Worm (Caenorhabditis elegans) whole organism, L2 larva: Measurements from ENCODE around the gene T06A10.2.

ENCODE experiments used
- C34F6.9 ChIP-seq: fragments of 150-350 bp; optimal IDR thresholded peaks from 2 replicates; lab custom pipeline; 2014; ENCODE audit warnings: missing biosample characterization, missing genetic modification characterization
- F13H6.1 ChIP-seq: sonication (generic microtip); optimal IDR thresholded peaks from 2 replicates; lab custom pipeline; 2016; ENCODE audit warnings: missing genetic modification characterization, missing compliant biosample characterization
- R02D3.7 ChIP-seq: fragments of 150-350 bp; optimal IDR thresholded peaks from 2 replicates; lab custom pipeline; 2014; ENCODE audit warnings: missing biosample characterization, missing genetic modification characterization
- ZK546.5 ChIP-seq: sonication (generic microtip); optimal IDR thresholded peaks from 2 replicates; lab custom pipeline; 2017; ENCODE audit warnings: missing biosample characterization, missing genetic modification characterization
- alr-1 ChIP-seq: fragments of 150-350 bp; optimal IDR thresholded peaks from 2 replicates; lab custom pipeline; 2014; ENCODE audit warnings: missing biosample characterization, missing genetic modification characterization
- ama-1 ChIP-seq: fragments of 150-350 bp; optimal IDR thresholded peaks from 2 replicates; lab custom pipeline; 2018; ENCODE audit warnings: inconsistent platforms
- blmp-1 ChIP-seq: sonication (generic microtip); optimal IDR thresholded peaks from 2 replicates; lab custom pipeline; 2017; ENCODE audit warnings: missing genetic modification characterization, mild to moderate bottlenecking, missing compliant biosample characterization, antibody characterized with exemption, moderate library complexity; ENCODE audit not compliant: insufficient read depth
- ceh-82 ChIP-seq: fragments of 150-350 bp; optimal IDR thresholded peaks from 2 replicates; lab custom pipeline; 2014; ENCODE audit warnings: missing biosample characterization, missing genetic modification characterization
- crh-2 ChIP-seq: sonication (generic microtip); optimal IDR thresholded peaks from 2 replicates; lab custom pipeline; 2017; ENCODE audit warnings: missing biosample characterization, missing genetic modification characterization
- egl-27 ChIP-seq: sonication (generic microtip); optimal IDR thresholded peaks from 3 replicates; lab custom pipeline; 2017; ENCODE audit warnings: missing biosample characterization, missing genetic modification reagents, missing genetic modification characterization
- elt-3 ChIP-seq: sonication (generic microtip); optimal IDR thresholded peaks from 2 replicates; lab custom pipeline; 2017; ENCODE audit warnings: missing biosample characterization, missing genetic modification characterization
- fos-1 ChIP-seq: fragments of 150-350 bp; optimal IDR thresholded peaks from 2 replicates; lab custom pipeline; 2014; ENCODE audit warnings: missing biosample characterization, missing genetic modification characterization
- gmeb-1 ChIP-seq: fragments of 150-350 bp; optimal IDR thresholded peaks from 2 replicates; lab custom pipeline; 2014; ENCODE audit warnings: missing biosample characterization, missing genetic modification characterization
- lin-13 ChIP-seq: fragments of 150-350 bp; optimal IDR thresholded peaks from 2 replicates; lab custom pipeline; 2014; ENCODE audit warnings: missing biosample characterization, missing genetic modification reagents, missing genetic modification characterization
- lsy-2 ChIP-seq, 2 experiments: fragments of 150-350 bp in 1 of 2; sonication (generic microtip) in 1 of 2; optimal IDR thresholded peaks; 2 replicates each; lab custom pipeline; 2014 to 2017; ENCODE audit warnings: missing biosample characterization in 2 of 2, missing genetic modification characterization in 2 of 2
- mab-5 ChIP-seq: fragments of 150-350 bp; optimal IDR thresholded peaks from 2 replicates; lab custom pipeline; 2014; ENCODE audit warnings: missing biosample characterization, missing genetic modification characterization
- mbf-1 ChIP-seq: sonication (generic microtip); optimal IDR thresholded peaks from 2 replicates; lab custom pipeline; 2017; ENCODE audit warnings: missing biosample characterization, missing genetic modification characterization
- mdl-1 ChIP-seq, 2 experiments: fragments of 150-350 bp in 1 of 2; sonication (generic microtip) in 1 of 2; optimal IDR thresholded peaks; 2 replicates each; lab custom pipeline; 2017; ENCODE audit warnings: missing biosample characterization in 2 of 2, missing genetic modification characterization in 2 of 2
- nhr-10 ChIP-seq: sonication (generic microtip); optimal IDR thresholded peaks from 2 replicates; lab custom pipeline; 2017; ENCODE audit warnings: missing biosample characterization, missing genetic modification characterization
- nhr-11 ChIP-seq: fragments of 150-350 bp; optimal IDR thresholded peaks from 2 replicates; lab custom pipeline; 2014; ENCODE audit warnings: missing biosample characterization, missing genetic modification characterization
- nhr-12 ChIP-seq: fragments of 150-350 bp; optimal IDR thresholded peaks from 2 replicates; lab custom pipeline; 2014; ENCODE audit warnings: missing biosample characterization, missing genetic modification characterization
- nhr-23 ChIP-seq: fragments of 150-350 bp; optimal IDR thresholded peaks from 2 replicates; lab custom pipeline; 2014; ENCODE audit warnings: missing biosample characterization, missing genetic modification reagents, missing genetic modification characterization
- nhr-237 ChIP-seq: fragments of 150-350 bp; optimal IDR thresholded peaks from 2 replicates; lab custom pipeline; 2014; ENCODE audit warnings: missing biosample characterization, missing genetic modification characterization
- nhr-77 ChIP-seq: fragments of 150-350 bp; optimal IDR thresholded peaks from 2 replicates; lab custom pipeline; 2014; ENCODE audit warnings: missing biosample characterization, missing genetic modification characterization
- peb-1 ChIP-seq: fragments of 150-350 bp; optimal IDR thresholded peaks from 2 replicates; lab custom pipeline; 2014; ENCODE audit warnings: missing biosample characterization, missing genetic modification characterization
- skn-1 ChIP-seq: sonication (generic microtip); optimal IDR thresholded peaks from 2 replicates; lab custom pipeline; 2017; ENCODE audit warnings: missing biosample characterization, missing genetic modification characterization
- sma-3 ChIP-seq: sonication (generic microtip); optimal IDR thresholded peaks from 2 replicates; lab custom pipeline; 2016; ENCODE audit warnings: missing genetic modification reagents, missing genetic modification characterization, missing compliant biosample characterization
- sma-9 ChIP-seq, 2 experiments: fragments of 150-350 bp in 1 of 2; sonication (generic microtip) in 1 of 2; optimal IDR thresholded peaks; 2 replicates each; lab custom pipeline; 2014 to 2016; ENCODE audit warnings: missing genetic modification characterization in 2 of 2, mild to moderate bottlenecking in 1 of 2, missing biosample characterization in 1 of 2, missing compliant biosample characterization in 1 of 2, missing genetic modification reagents in 1 of 2, moderate library complexity in 1 of 2
- snpc-4 ChIP-seq: fragments of 150-350 bp; optimal IDR thresholded peaks from 2 replicates; lab custom pipeline; 2014; ENCODE audit warnings: missing biosample characterization, missing genetic modification characterization
- unc-39 ChIP-seq: fragments of 150-350 bp; optimal IDR thresholded peaks from 2 replicates; lab custom pipeline; 2014; ENCODE audit warnings: missing biosample characterization, missing genetic modification characterization
- unc-55 ChIP-seq: fragments of 150-350 bp; sonication (generic microtip); optimal IDR thresholded peaks from 3 replicates; lab custom pipeline; 2014; ENCODE audit warnings: missing biosample characterization, missing genetic modification reagents, missing genetic modification characterization
- zag-1 ChIP-seq: fragments of 150-350 bp; optimal IDR thresholded peaks from 2 replicates; lab custom pipeline; 2014; ENCODE audit warnings: missing biosample characterization, missing genetic modification characterization
- ztf-1 ChIP-seq: fragments of 200-800 bp; sonication (Bioruptor generic); conservative IDR thresholded peaks from 2 replicates; pipeline ENCODE4 v1.3.6; 2022; ENCODE audit warnings: missing genetic modification characterization, missing compliant biosample characterization
- ztf-11 ChIP-seq: sonication (generic microtip); optimal IDR thresholded peaks from 2 replicates; lab custom pipeline; 2017; ENCODE audit warnings: missing biosample characterization, missing genetic modification characterization

The T06A10.2 gene

DNA sequence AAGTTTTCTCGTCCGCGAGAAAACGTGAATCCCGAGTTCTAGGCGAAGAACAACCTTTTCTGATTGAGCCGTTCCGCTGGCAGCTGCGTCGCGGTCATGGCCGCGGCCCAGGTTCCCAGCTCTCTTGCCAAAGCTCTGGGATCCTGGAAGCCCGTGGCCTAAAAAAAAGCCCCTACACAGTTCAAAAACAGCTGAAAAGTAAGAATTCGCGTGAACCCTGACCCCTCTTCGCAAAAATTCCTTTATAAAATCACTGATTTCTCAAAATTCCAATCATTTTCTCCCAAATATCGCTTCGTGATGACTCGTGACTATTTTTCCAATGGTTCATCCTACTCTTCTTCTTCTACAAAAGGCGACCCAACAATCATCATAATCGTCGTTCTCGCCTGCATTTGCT is 28.2 kb upstream of the T06A10.2 start, which contains the start of gene T06A10.107:
T06A10.107 (plus strand) TSS at position 301 of the 400 bp plus-strand sequence.
- TF ChIP-seq blmp-1 (tag; lab: Kevin White, UChicago) = no peak
- no peak for TF ChIP-seq skn-1
- TF ChIP-seq mab-5 (tag; lab: Kevin White, UChicago) = no peak
- TF ChIP-seq nhr-11 (tag; lab: Kevin White, UChicago) = no peak
- no peak for TF ChIP-seq nhr-10 (tag; lab: Kevin White, UChicago)

DNA sequence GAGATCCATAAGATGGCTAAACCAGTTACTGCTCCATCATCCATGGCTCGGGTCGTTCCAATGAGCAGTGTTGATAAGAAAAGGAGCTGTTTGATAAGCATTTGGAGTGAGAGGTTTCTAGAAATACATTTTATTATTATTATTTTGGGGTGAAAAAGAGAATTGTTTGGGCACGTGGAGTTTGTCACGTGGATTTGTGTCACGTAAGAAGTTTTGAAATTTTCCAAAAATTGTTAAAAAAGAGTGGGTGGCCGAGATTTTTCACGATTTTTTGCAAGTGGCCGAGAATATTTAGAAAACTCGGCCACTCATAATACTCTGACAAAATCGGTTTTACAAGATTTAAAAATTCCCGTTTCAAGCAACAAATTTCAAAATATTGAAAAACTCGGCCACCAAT is 26.5 kb upstream of the T06A10.2 start, which contains the start of gene T06A10.106:
T06A10.106 (minus strand) TSS at position 101 of the 400 bp plus-strand sequence.
- TF ChIP-seq unc-39 (tag; lab: Kevin White, UChicago) = no peak
- TF ChIP-seq snpc-4 (tag; lab: Kevin White, UChicago) = no peak
- no peak for TF ChIP-seq zag-1 (tag; lab: Kevin White, UChicago)
- no peak for TF ChIP-seq C34F6.9 (tag; lab: Kevin White, UChicago)
- no peak for TF ChIP-seq mdl-1 (tag; optimal IDR thresholded peaks at IDR 0.05; lab: Kevin White, UChicago)
- no peak for TF ChIP-seq ztf-1
- no peak for TF ChIP-seq fos-1 (tag; lab: Kevin White, UChicago)

DNA sequence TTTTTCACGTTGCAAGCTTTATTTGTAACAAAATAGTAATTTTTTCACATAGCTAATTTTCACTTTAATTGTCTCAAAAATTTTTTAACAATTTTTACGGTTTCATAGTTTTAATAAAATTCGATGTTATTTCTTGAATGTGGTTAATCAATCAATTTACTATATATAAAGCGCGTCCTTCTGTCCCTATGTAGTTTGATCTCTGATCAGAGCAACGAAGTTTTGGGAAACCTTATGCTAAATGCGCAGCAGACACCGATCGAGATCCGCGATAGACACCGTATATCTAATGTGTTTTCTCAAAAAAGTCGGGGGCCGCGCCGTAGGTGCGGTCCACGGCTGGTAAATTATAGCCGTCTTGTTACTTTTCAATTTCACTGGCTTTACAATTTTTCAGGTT is 6.8 kb upstream of the T06A10.2 start:
- TF ChIP-seq ceh-82 (tag; lab: Kevin White, UChicago) (no peak), R02D3.7 (tag; lab: Kevin White, UChicago) (no peak), blmp-1 (tag; lab: Kevin White, UChicago) (no peak), egl-27 (no peak), nhr-237 (tag; lab: Kevin White, UChicago) (no peak), lsy-2 (tag; optimal IDR thresholded peaks at IDR 0.05; lab: Kevin White, UChicago) (no peak), lin-13 (no peak)
- TF ChIP-seq, all 48 proteins: peak for 0

DNA sequence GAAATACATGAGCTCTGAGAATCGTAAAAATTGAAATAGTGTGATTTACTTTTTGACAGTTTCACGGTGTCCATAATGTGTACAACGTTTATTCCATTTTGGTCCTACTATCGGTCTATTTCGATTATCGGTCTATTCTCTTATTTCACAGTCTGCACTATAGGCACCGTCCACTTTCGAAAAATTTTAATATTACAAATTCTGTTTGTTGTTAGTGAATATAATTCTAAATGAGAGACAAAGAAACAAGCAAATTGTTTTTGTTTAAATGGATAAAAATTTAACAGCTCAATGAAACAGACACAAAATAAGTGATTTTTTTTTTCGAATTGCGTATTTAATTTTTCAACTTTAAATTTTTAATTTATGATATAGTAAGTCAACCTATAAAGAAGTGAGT is 2.8 kb downstream of the T06A10.2 start:
- TF ChIP-seq gmeb-1 (tag; lab: Kevin White, UChicago) (no peak), ceh-82 (tag; lab: Kevin White, UChicago) (no peak), elt-3 (no peak)

DNA sequence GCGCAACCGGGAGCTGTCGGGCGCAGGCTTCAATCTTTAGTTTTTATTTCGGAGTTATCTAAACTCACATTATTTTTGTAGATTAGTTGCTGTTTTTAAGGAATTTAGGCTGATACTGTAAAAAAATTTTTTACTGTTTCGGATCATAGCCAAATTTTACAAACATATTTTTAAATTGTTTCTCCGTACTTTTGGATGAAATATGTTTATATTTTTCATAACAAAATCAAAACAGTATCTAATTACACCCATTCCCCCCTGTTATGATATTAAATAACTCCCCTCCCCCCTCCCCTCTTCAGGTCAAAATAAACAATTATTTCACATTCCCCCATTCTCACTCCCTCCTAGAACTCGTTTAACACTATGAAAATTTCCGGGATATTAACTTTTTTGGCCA is 20.4 kb downstream of the T06A10.2 start, which contains the start of gene Y116A8C.3:
Y116A8C.3 (plus strand) TSS at position 301 of the 400 bp plus-strand sequence.
- TF ChIP-seq unc-39 (tag; lab: Kevin White, UChicago) = no peak
- TF ChIP-seq nhr-77 (tag; lab: Kevin White, UChicago) = no peak
- TF ChIP-seq snpc-4 (tag; lab: Kevin White, UChicago) = no peak
- TF ChIP-seq nhr-23 (tag; lab: Kevin White, UChicago) = no peak
- no peak for TF ChIP-seq mdl-1 (tag; optimal IDR thresholded peaks at IDR 0.05; lab: Kevin White, UChicago)
- TF ChIP-seq C34F6.9 (tag; lab: Kevin White, UChicago) = no peak
- TF ChIP-seq ceh-82 (tag; lab: Kevin White, UChicago) = no peak
- no peak for TF ChIP-seq crh-2 (tag; lab: Kevin White, UChicago)
- TF ChIP-seq sma-3 (GFP tag; lab: Kevin White, UChicago) = no peak
- TF ChIP-seq blmp-1 (tag; lab: Kevin White, UChicago) = no peak
- TF ChIP-seq nhr-11 (tag; lab: Kevin White, UChicago) = no peak
- no peak for TF ChIP-seq mab-5 (tag; lab: Kevin White, UChicago)
- no peak for TF ChIP-seq elt-3
- TF ChIP-seq mbf-1 (tag; lab: Kevin White, UChicago) = no peak
- no peak for TF ChIP-seq sma-9 (GFP tag; optimal IDR thresholded peaks at IDR 0.05; lab: Kevin White, UChicago)
- TF ChIP-seq sma-9 (tag; optimal IDR thresholded peaks at IDR 0.05; lab: Kevin White, UChicago) = no peak
- TF ChIP-seq peb-1 (tag; lab: Kevin White, UChicago) = no peak

DNA sequence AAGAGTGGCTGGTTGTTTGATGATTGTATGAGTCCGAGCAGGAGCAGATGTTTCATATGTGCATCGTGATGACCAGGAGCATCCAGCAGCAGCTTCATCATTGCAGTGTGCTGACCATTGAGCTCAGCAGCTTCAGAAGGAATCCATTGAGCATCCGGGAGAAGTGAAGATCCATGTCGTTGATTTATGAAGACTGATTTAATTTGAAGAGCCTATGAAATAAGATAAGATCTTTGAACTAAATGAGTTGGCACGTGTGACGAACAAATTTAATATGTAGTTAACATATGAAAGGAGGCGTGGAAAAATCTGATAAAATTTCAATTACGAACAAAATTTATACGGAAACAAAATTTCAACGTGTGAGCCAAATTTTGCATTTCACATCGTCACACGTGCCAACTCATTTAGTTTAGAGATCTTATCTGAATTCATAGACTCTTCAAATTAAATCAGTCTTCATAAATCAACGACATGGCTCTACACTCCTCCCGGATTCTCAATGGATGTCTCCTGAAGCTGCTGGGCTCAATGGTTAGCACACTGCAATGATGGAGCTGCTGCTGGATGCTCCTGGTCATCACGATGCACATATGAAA is 22.5 kb downstream of the T06A10.2 start, which contains the start of the genes Y116A8C.469 and Y116A8C.468:
Y116A8C.469 (minus strand) TSS at position 101 of the 599 bp plus-strand sequence.
Y116A8C.468 (plus strand) TSS at position 549 of the 599 bp plus-strand sequence.
- TF ChIP-seq crh-2 (tag; lab: Kevin White, UChicago) = no peak
- no peak for TF ChIP-seq ZK546.5 (tag; lab: Kevin White, UChicago)
- TF ChIP-seq lsy-2 (tag; optimal IDR thresholded peaks at IDR 0.05; lab: Kevin White, UChicago) = no peak
- no peak for TF ChIP-seq R02D3.7 (tag; lab: Kevin White, UChicago)
- no peak for TF ChIP-seq ama-1
- TF ChIP-seq nhr-10 (tag; lab: Kevin White, UChicago) = no peak
- no peak for TF ChIP-seq C34F6.9 (tag; lab: Kevin White, UChicago)
- no peak for TF ChIP-seq nhr-12 (tag; lab: Kevin White, UChicago)
- TF ChIP-seq ztf-11 = no peak
- no peak for TF ChIP-seq F13H6.1 (tag; lab: Kevin White, UChicago)
- no peak for TF ChIP-seq mbf-1 (tag; lab: Kevin White, UChicago)
- no peak for TF ChIP-seq alr-1
- TF ChIP-seq unc-55 (GFP tag; lab: Kevin White, UChicago) = no peak
